Worm (Caenorhabditis elegans): ENCODE measurements around the gene D2062.4.
"Not testable (repeated sequence)": the region's sequence is repeated elsewhere in the genome, so short reads cannot be mapped to it uniquely, and the experiment has no call there.

- TF ChIP-seq ref-1 (GFP tag; conservative IDR thresholded peaks at IDR 0.05); cog-1 (tag; optimal IDR thresholded peaks at IDR 0.05); tab-1 (GFP tag; IDR thresholded peaks at IDR 0.05); ztf-29 (GFP tag; IDR thresholded peaks at IDR 0.05): not testable (repeated sequence)
These were observed 50.3 kb downstream of the D2062.4 start, which contains the start of the genes F22E5.20 and F22E5.1 for ce11 chrII:2673534-2673933.
